Worm (Caenorhabditis elegans) whole organism, L1 larva: ENCODE results near the gene T24C2.5.
A peak's percentile ranks its signal among the peaks of the same experiment; 100 is the strongest.

ENCODE experiments used
- C34B4.2 ChIP-seq: sonication (generic microtip); optimal IDR thresholded peaks from 2 replicates; lab custom pipeline; 2017; ENCODE audit warnings: mild to moderate bottlenecking, missing genetic modification characterization, missing compliant biosample characterization
- Y116A8C.19 ChIP-seq: sonication (generic microtip); optimal IDR thresholded peaks from 2 replicates; lab custom pipeline; 2016; ENCODE audit warnings: missing compliant biosample characterization, missing genetic modification characterization, borderline replicate concordance
- alr-1 ChIP-seq: fragments of 200-800 bp; sonication (Bioruptor generic); optimal IDR thresholded peaks from 2 replicates; lab custom pipeline; 2018; ENCODE audit warnings: borderline replicate concordance, mild to moderate bottlenecking, missing genetic modification characterization, missing compliant biosample characterization
- blmp-1 ChIP-seq: fragments of 150-350 bp; optimal IDR thresholded peaks from 2 replicates; lab custom pipeline; 2014; ENCODE audit warnings: missing biosample characterization, missing genetic modification characterization
- ceh-82 ChIP-seq, 3 experiments: fragments of 150-350 bp in 1 of 3; sonication (generic microtip) in 2 of 3; optimal IDR thresholded peaks; 2 replicates each; lab custom pipeline; 2014 to 2017; ENCODE audit warnings: missing biosample characterization in 3 of 3, missing genetic modification characterization in 3 of 3
- dpl-1 ChIP-seq, 3 experiments: fragments of 150-350 bp in 2 of 3; sonication (generic microtip) in 1 of 3; optimal IDR thresholded peaks; 2 replicates each; lab custom pipeline; 2014 to 2017; ENCODE audit warnings: missing biosample characterization in 3 of 3, missing genetic modification characterization in 3 of 3, missing genetic modification reagents in 3 of 3
- dsc-1 ChIP-seq: sonication (generic microtip); optimal IDR thresholded peaks from 2 replicates; lab custom pipeline; 2016; ENCODE audit warnings: mild to moderate bottlenecking, missing genetic modification characterization, missing compliant biosample characterization
- efl-1 ChIP-seq, 4 experiments: fragments of 150-350 bp; optimal IDR thresholded peaks in 3 of 4; peaks in 1 of 4; 1 replicate in 1 of 4; 2 replicates in 3 of 4; lab custom pipeline; 2014; ENCODE audit warnings: missing biosample characterization in 2 of 4, missing genetic modification characterization in 2 of 4, missing genetic modification reagents in 2 of 4
- efl-3 ChIP-seq: fragments of 200-800 bp; sonication (Bioruptor generic); optimal IDR thresholded peaks from 2 replicates; lab custom pipeline; 2018; ENCODE audit warnings: mild to moderate bottlenecking, missing genetic modification characterization, missing compliant biosample characterization
- egl-13 ChIP-seq: sonication (generic microtip); optimal IDR thresholded peaks from 2 replicates; lab custom pipeline; 2016; ENCODE audit warnings: missing genotype, missing genetic modification reagents, missing genetic modification characterization, missing compliant biosample characterization
- elt-2 ChIP-seq: sonication (generic microtip); optimal IDR thresholded peaks from 2 replicates; lab custom pipeline; 2016; ENCODE audit warnings: missing genetic modification characterization, mild to moderate bottlenecking, inconsistent platforms, missing compliant biosample characterization, missing genetic modification reagents
- elt-3 ChIP-seq, 6 experiments: fragments of 150-350 bp in 1 of 6; sonication (generic microtip); optimal IDR thresholded peaks; 2 replicates each; lab custom pipeline; 2017 to 2018; ENCODE audit warnings: missing biosample characterization in 6 of 6, missing genetic modification characterization in 6 of 6, inconsistent platforms in 1 of 6
- ets-5 ChIP-seq: fragments of 200-800 bp; sonication (Bioruptor generic); IDR thresholded peaks from 2 replicates; pipeline ENCODE4 v1.3.6; 2022; ENCODE audit warnings: missing genetic modification characterization, missing compliant biosample characterization
- fos-1 ChIP-seq: fragments of 150-350 bp; optimal IDR thresholded peaks from 2 replicates; lab custom pipeline; 2014; ENCODE audit warnings: missing biosample characterization, missing genetic modification characterization
- hlh-17 ChIP-seq: fragments of 200-800 bp; sonication (Bioruptor generic); optimal IDR thresholded peaks from 2 replicates; lab custom pipeline; 2018; ENCODE audit warnings: missing genetic modification characterization, mild to moderate bottlenecking, missing compliant biosample characterization, moderate library complexity, borderline replicate concordance
- lir-3 ChIP-seq: sonication (generic microtip); optimal IDR thresholded peaks from 2 replicates; lab custom pipeline; 2016; ENCODE audit warnings: mild to moderate bottlenecking, missing genetic modification characterization, moderate library complexity, missing compliant biosample characterization; ENCODE audit not compliant: poor library complexity
- lsy-2 ChIP-seq, 2 experiments: fragments of 150-350 bp; optimal IDR thresholded peaks; 2 replicates each; lab custom pipeline; 2014; ENCODE audit warnings: missing biosample characterization in 2 of 2, missing genetic modification characterization in 2 of 2
- mab-9 ChIP-seq: fragments of 200-800 bp; sonication (Bioruptor generic); IDR thresholded peaks from 2 replicates; pipeline ENCODE4 v1.3.6; 2022; ENCODE audit warnings: missing genetic modification reagents, missing genetic modification characterization, missing compliant biosample characterization
- mdl-1 ChIP-seq, 2 experiments: fragments of 150-350 bp; optimal IDR thresholded peaks; 2 replicates each; lab custom pipeline; 2014 to 2017; ENCODE audit warnings: missing biosample characterization in 2 of 2, missing genetic modification characterization in 2 of 2, inconsistent platforms in 1 of 2
- mef-2 ChIP-seq: fragments of 150-350 bp; optimal IDR thresholded peaks from 2 replicates; lab custom pipeline; 2014; ENCODE audit warnings: missing biosample characterization, missing genetic modification characterization
- mep-1 ChIP-seq: fragments of 150-350 bp; optimal IDR thresholded peaks from 2 replicates; lab custom pipeline; 2014; ENCODE audit warnings: missing biosample characterization, missing genetic modification characterization
- nhr-11 ChIP-seq: fragments of 150-350 bp; optimal IDR thresholded peaks from 2 replicates; lab custom pipeline; 2014; ENCODE audit warnings: missing biosample characterization, missing genetic modification characterization
- nhr-12 ChIP-seq: sonication (generic microtip); optimal IDR thresholded peaks from 2 replicates; lab custom pipeline; 2017; ENCODE audit warnings: missing biosample characterization, missing genetic modification characterization
- nhr-20 ChIP-seq: sonication (generic microtip); optimal IDR thresholded peaks from 2 replicates; lab custom pipeline; 2016; ENCODE audit warnings: mild to moderate bottlenecking, missing genetic modification characterization, missing compliant biosample characterization
- nhr-237 ChIP-seq: fragments of 150-350 bp; optimal IDR thresholded peaks from 2 replicates; lab custom pipeline; 2014; ENCODE audit warnings: missing biosample characterization, missing genetic modification characterization
- nhr-28 ChIP-seq: fragments of 150-350 bp; optimal IDR thresholded peaks from 2 replicates; lab custom pipeline; 2014; ENCODE audit warnings: missing biosample characterization, missing genetic modification characterization
- nhr-71 ChIP-seq: sonication (generic microtip); optimal IDR thresholded peaks from 2 replicates; lab custom pipeline; 2016; ENCODE audit warnings: mild to moderate bottlenecking, missing genetic modification characterization, moderate library complexity, missing compliant biosample characterization
- nhr-76 ChIP-seq: sonication (generic microtip); optimal IDR thresholded peaks from 2 replicates; lab custom pipeline; 2017; ENCODE audit warnings: missing biosample characterization, missing genetic modification characterization
- nhr-84 ChIP-seq: sonication (generic microtip); optimal IDR thresholded peaks from 2 replicates; lab custom pipeline; 2017; ENCODE audit warnings: missing biosample characterization, missing genetic modification characterization
- nhr-90 ChIP-seq: sonication (generic microtip); optimal IDR thresholded peaks from 2 replicates; lab custom pipeline; 2016; ENCODE audit warnings: mild to moderate bottlenecking, missing genetic modification characterization, missing compliant biosample characterization; ENCODE audit not compliant: poor library complexity
- pag-3 ChIP-seq: sonication (generic microtip); optimal IDR thresholded peaks from 2 replicates; lab custom pipeline; 2017; ENCODE audit warnings: missing genetic modification characterization, mild to moderate bottlenecking, missing compliant biosample characterization, antibody characterized with exemption, borderline replicate concordance; ENCODE audit not compliant: insufficient read depth
- pax-3 ChIP-seq: fragments of 200-800 bp; sonication (Bioruptor generic); optimal IDR thresholded peaks from 2 replicates; lab custom pipeline; 2018; ENCODE audit warnings: mild to moderate bottlenecking, missing genetic modification characterization, moderate library complexity, missing compliant biosample characterization
- pqm-1 ChIP-seq: sonication (generic microtip); optimal IDR thresholded peaks from 3 replicates; lab custom pipeline; 2017; ENCODE audit warnings: missing biosample characterization, missing genetic modification characterization
- rnt-1 ChIP-seq: sonication (generic microtip); optimal IDR thresholded peaks from 2 replicates; lab custom pipeline; 2016; ENCODE audit warnings: mild to moderate bottlenecking, missing genetic modification characterization, moderate library complexity, missing compliant biosample characterization
- snpc-4 ChIP-seq: fragments of 150-350 bp; optimal IDR thresholded peaks from 2 replicates; lab custom pipeline; 2014; ENCODE audit warnings: missing biosample characterization, missing genetic modification characterization
- snu-23 ChIP-seq: sonication (generic microtip); optimal IDR thresholded peaks from 2 replicates; lab custom pipeline; 2016; ENCODE audit warnings: missing genetic modification characterization, missing compliant biosample characterization
- sox-4 ChIP-seq: sonication (generic microtip); optimal IDR thresholded peaks from 2 replicates; lab custom pipeline; 2016; ENCODE audit warnings: missing genetic modification characterization, missing compliant biosample characterization
- sup-37 ChIP-seq: fragments of 200-800 bp; sonication (Bioruptor generic); optimal IDR thresholded peaks from 2 replicates; lab custom pipeline; 2018; ENCODE audit warnings: mild to moderate bottlenecking, missing genetic modification characterization, missing compliant biosample characterization
- swsn-7 ChIP-seq: sonication (generic microtip); optimal IDR thresholded peaks from 2 replicates; lab custom pipeline; 2016; ENCODE audit warnings: missing genetic modification characterization, missing compliant biosample characterization
- tbx-2 ChIP-seq: sonication (generic microtip); optimal IDR thresholded peaks from 2 replicates; lab custom pipeline; 2016; ENCODE audit warnings: missing genetic modification characterization, missing compliant biosample characterization
- tlp-1 ChIP-seq: fragments of 150-350 bp; optimal IDR thresholded peaks from 2 replicates; lab custom pipeline; 2014; ENCODE audit warnings: missing biosample characterization, missing genetic modification characterization
- unc-130 ChIP-seq: fragments of 150-350 bp; optimal IDR thresholded peaks from 2 replicates; lab custom pipeline; 2017; ENCODE audit warnings: missing biosample characterization, missing genetic modification characterization, inconsistent platforms
- unc-86 ChIP-seq: sonication (generic microtip); optimal IDR thresholded peaks from 2 replicates; lab custom pipeline; 2016; ENCODE audit warnings: missing genetic modification characterization, missing compliant biosample characterization
- xbp-1 ChIP-seq: sonication (generic microtip); optimal IDR thresholded peaks from 2 replicates; lab custom pipeline; 2016; ENCODE audit warnings: missing genetic modification characterization, missing compliant biosample characterization
- zip-4 ChIP-seq: fragments of 200-800 bp; sonication (Bioruptor generic); optimal IDR thresholded peaks from 2 replicates; lab custom pipeline; 2018; ENCODE audit warnings: mild to moderate bottlenecking, missing genetic modification characterization, moderate library complexity, missing compliant biosample characterization

The T24C2.5 gene

ce11 chrX:14560297-14560680 lies 26.1 kb downstream of the T24C2.5 start (continued):
- TF ChIP-seq nhr-71 (tag; lab: Kevin White, UChicago) = peak; percentile 99
- TF ChIP-seq ceh-82 (tag; optimal IDR thresholded peaks at IDR 0.05; lab: Kevin White, UChicago) = peak; percentile 55 to 78 (median 68)
- TF ChIP-seq rnt-1 = peak; percentile 35
- peak; percentile 65 for TF ChIP-seq mab-9
- peak; percentile 72 to 82 for TF ChIP-seq lsy-2 (tag; optimal IDR thresholded peaks at IDR 0.05; lab: Kevin White, UChicago)
- peak; percentile 27 to 92 for TF ChIP-seq mdl-1 (tag; optimal IDR thresholded peaks at IDR 0.05; lab: Kevin White, UChicago)
- peak; percentile 95 for TF ChIP-seq tbx-2 (tag; lab: Kevin White, UChicago)
- peak; percentile 57 for TF ChIP-seq sox-4 (tag; lab: Kevin White, UChicago)
- TF ChIP-seq efl-1 (optimal IDR thresholded peaks at IDR 0.05; lab: Kevin White, UChicago) = peak; percentile 27 to 44
- TF ChIP-seq efl-1 (GFP tag; optimal IDR thresholded peaks at IDR 0.05 in 1 of 2; lab: Kevin White, UChicago) = no peak
- peak; percentile 63 for TF ChIP-seq lir-3 (tag; lab: Kevin White, UChicago)
- peak; percentile 87 for TF ChIP-seq nhr-237 (tag; lab: Kevin White, UChicago)
- TF ChIP-seq Y116A8C.19 (tag; lab: Kevin White, UChicago) = no peak
- peak in 4 of 6 experiments; percentile 55 to 88 (median 85) for TF ChIP-seq elt-3 (tag; optimal IDR thresholded peaks at IDR 0.05; lab: Kevin White, UChicago)
- peak; percentile 85 for TF ChIP-seq swsn-7 (tag; lab: Kevin White, UChicago)
- peak; percentile 49 for TF ChIP-seq sup-37 (GFP tag; lab: Kevin White, UChicago)
- TF ChIP-seq elt-2 (tag; lab: Kevin White, UChicago) = peak; percentile 83
- TF ChIP-seq efl-3 (GFP tag; lab: Kevin White, UChicago) = no peak
- peak; percentile 85 for TF ChIP-seq unc-130
- TF ChIP-seq nhr-20 = peak; percentile 98
- TF ChIP-seq blmp-1 (tag; lab: Kevin White, UChicago) = peak; percentile 99
- no peak for TF ChIP-seq nhr-12 (tag; lab: Kevin White, UChicago)
- peak; percentile 41 for TF ChIP-seq zip-4 (GFP tag; lab: Kevin White, UChicago)
- no peak for TF ChIP-seq C34B4.2 (tag; lab: Kevin White, UChicago)
- TF ChIP-seq alr-1 (tag; lab: Kevin White, UChicago) = no peak
- peak; percentile 95 for TF ChIP-seq egl-13 (tag; lab: Kevin White, UChicago)
- peak; percentile 58 for TF ChIP-seq nhr-11
- TF ChIP-seq nhr-84 = no peak
- TF ChIP-seq ets-5 = no peak
- no peak for TF ChIP-seq dsc-1
- peak; percentile 81 for TF ChIP-seq nhr-90
- no peak for TF ChIP-seq nhr-28 (tag; lab: Kevin White, UChicago)
- no peak for TF ChIP-seq nhr-76 (tag; lab: Kevin White, UChicago)
- TF ChIP-seq hlh-17 (GFP tag; lab: Kevin White, UChicago) = no peak
- peak; percentile 28 to 40 (median 36) for TF ChIP-seq dpl-1 (GFP tag; optimal IDR thresholded peaks at IDR 0.05; lab: Kevin White, UChicago)
- TF ChIP-seq xbp-1 (tag; lab: Kevin White, UChicago) = peak; percentile 77
- TF ChIP-seq pax-3 (tag; lab: Kevin White, UChicago) = peak; percentile 77
- peak; percentile 83 for TF ChIP-seq mef-2 (tag; lab: Kevin White, UChicago)
- TF ChIP-seq mep-1 = peak; percentile 86
- TF ChIP-seq unc-86 (tag; lab: Kevin White, UChicago) = peak; percentile 77
- no peak for TF ChIP-seq snpc-4 (tag; lab: Kevin White, UChicago)
- peak; percentile 88 for TF ChIP-seq snu-23 (GFP tag; lab: Kevin White, UChicago)
- TF ChIP-seq pqm-1 (tag; lab: Kevin White, UChicago) = no peak
- TF ChIP-seq tlp-1 (tag; lab: Kevin White, UChicago) = no peak
- TF ChIP-seq fos-1 (tag; lab: Kevin White, UChicago) = peak; percentile 78
- no peak for TF ChIP-seq pag-3 (tag; lab: Kevin White, UChicago)
